Worm (Caenorhabditis elegans) whole organism, midembryonic: ENCODE results near the gene C18A11.4.

Source experiments
- T22C8.4 ChIP-seq: fragments of 200-800 bp; sonication (Bioruptor generic); IDR thresholded peaks from 2 replicates; pipeline ENCODE4 v1.3.6; 2022; ENCODE audit warnings: missing genetic modification characterization, missing compliant biosample characterization
- cog-1 ChIP-seq: sonication (generic microtip); optimal IDR thresholded peaks from 2 replicates; lab custom pipeline; 2016; ENCODE audit warnings: missing genetic modification characterization, missing compliant biosample characterization
- flt-1 ChIP-seq: fragments of 200-800 bp; sonication (Bioruptor generic); IDR thresholded peaks from 2 replicates; pipeline ENCODE4 v1.3.6; 2022; ENCODE audit warnings: missing genetic modification characterization, missing compliant biosample characterization
- klf-2 ChIP-seq: fragments of 200-800 bp; sonication (Bioruptor generic); conservative IDR thresholded peaks from 2 replicates; pipeline ENCODE4 v1.3.6; 2022; ENCODE audit warnings: missing genetic modification reagents, missing genetic modification characterization, missing compliant biosample characterization
- med-1 ChIP-seq: sonication (generic microtip); optimal IDR thresholded peaks from 2 replicates; lab custom pipeline; 2017; ENCODE audit warnings: missing genetic modification characterization, mild to moderate bottlenecking, missing compliant biosample characterization, antibody characterized with exemption, missing genetic modification reagents; ENCODE audit not compliant: insufficient read depth
- ref-1 ChIP-seq: fragments of 200-800 bp; sonication (Bioruptor generic); conservative IDR thresholded peaks from 2 replicates; pipeline ENCODE4 v1.3.6; 2022; ENCODE audit warnings: missing genetic modification reagents, missing genetic modification characterization, missing compliant biosample characterization
- tab-1 ChIP-seq: fragments of 200-800 bp; sonication (Bioruptor generic); IDR thresholded peaks from 2 replicates; pipeline ENCODE4 v1.3.6; 2022; ENCODE audit warnings: missing genetic modification characterization, missing compliant biosample characterization
- ztf-23 ChIP-seq: fragments of 200-800 bp; sonication (Bioruptor generic); IDR thresholded peaks from 2 replicates; pipeline ENCODE4 v1.3.6; 2022; ENCODE audit warnings: missing genetic modification reagents, missing genetic modification characterization, missing compliant biosample characterization
- ztf-29 ChIP-seq: fragments of 200-800 bp; sonication (Bioruptor generic); IDR thresholded peaks from 2 replicates; pipeline ENCODE4 v1.3.6; 2022; ENCODE audit warnings: missing genetic modification reagents, missing genetic modification characterization, missing compliant biosample characterization

C18A11.4 gene

ce11 chrX:8086450-8086724 is 41.1 kb downstream of the C18A11.4 start, which contains the start of gene dao-3:
TSS of gene dao-3 (minus strand) at chrX:8086550.
- TF ChIP-seq med-1 (no peak), cog-1 (tag; lab: Kevin White, UChicago) (no peak), tab-1 (GFP tag; lab: Robert Waterston, UW) (no peak), flt-1 (no peak), klf-2 (no peak), ztf-29 (GFP tag; lab: Robert Waterston, UW) (no peak), ref-1 (GFP tag; lab: Robert Waterston, UW) (no peak), T22C8.4 (no peak), ztf-23 (GFP tag; lab: Robert Waterston, UW) (no peak)

- peak; percentile 46 for TF ChIP-seq T22C8.4
- no peak for TF ChIP-seq flt-1
These were observed 41.7 kb downstream of the C18A11.4 start for ce11 chrX:8086725-8087641.

ce11 chrX:8088474-8088873 is 43.2 kb downstream of the C18A11.4 start, which contains the start of gene vem-1:
TSS of gene vem-1 (minus strand) at chrX:8088574.
- no peak for TF ChIP-seq ztf-29 (GFP tag; lab: Robert Waterston, UW)
- TF ChIP-seq klf-2: no peak
- no peak for TF ChIP-seq cog-1 (tag; lab: Kevin White, UChicago)
- TF ChIP-seq T22C8.4: no peak
- no peak for TF ChIP-seq med-1
- no peak for TF ChIP-seq tab-1 (GFP tag; lab: Robert Waterston, UW)
- no peak for TF ChIP-seq ref-1 (GFP tag; lab: Robert Waterston, UW)
- no peak for TF ChIP-seq ztf-23 (GFP tag; lab: Robert Waterston, UW)
- no peak for TF ChIP-seq flt-1

ce11 chrX:8089266-8089909 is 44.1 kb downstream of the C18A11.4 start:
- TF ChIP-seq ztf-29 (GFP tag; lab: Robert Waterston, UW) (no peak), tab-1 (GFP tag; lab: Robert Waterston, UW) (no peak), ztf-23 (GFP tag; lab: Robert Waterston, UW) (no peak), T22C8.4 (no peak), med-1 (no peak), klf-2 (no peak), flt-1 (no peak), cog-1 (tag; lab: Kevin White, UChicago) (no peak), ref-1 (GFP tag; lab: Robert Waterston, UW) (no peak)

ce11 chrX:8089916-8090315 is 44.6 kb downstream of the C18A11.4 start:
- TF ChIP-seq med-1: no peak
- TF ChIP-seq cog-1 (tag; lab: Kevin White, UChicago): no peak
- TF ChIP-seq tab-1 (GFP tag; lab: Robert Waterston, UW): no peak
- TF ChIP-seq ztf-29 (GFP tag; lab: Robert Waterston, UW): no peak
- TF ChIP-seq klf-2: no peak
